Fruit fly (Drosophila melanogaster) whole organism, embryonic: ENCODE data around the gene miple1.

ENCODE experiments used
- Atf3 ChIP-seq: fragments of 200-800 bp; sonication (Bioruptor generic); optimal IDR thresholded peaks from 3 replicates; lab custom pipeline; 2016; ENCODE audit warnings: missing biosample characterization, missing genetic modification characterization
- Atf6 ChIP-seq: fragments of 200-800 bp; sonication (Bioruptor generic); IDR thresholded peaks from 2 replicates; pipeline ENCODE4 v1.3.6; 2022; ENCODE audit warnings: missing biosample characterization, missing genetic modification characterization
- CG10209 ChIP-seq: fragments of 200-800 bp; sonication (Bioruptor generic); optimal IDR thresholded peaks from 3 replicates; lab custom pipeline; 2017; ENCODE audit warnings: missing biosample characterization, mild to moderate bottlenecking, missing genetic modification characterization, missing genetic modification reagents
- CG11456 ChIP-seq: fragments of 200-800 bp; sonication (Bioruptor generic); IDR thresholded peaks from 3 replicates; pipeline ENCODE4 v1.3.6; 2022; ENCODE audit warnings: missing biosample characterization, missing genetic modification characterization
- CG12769 ChIP-seq: fragments of 200-800 bp; sonication (Bioruptor generic); optimal IDR thresholded peaks from 2 replicates; lab custom pipeline; 2019; ENCODE audit warnings: missing biosample characterization, mild to moderate bottlenecking, missing genetic modification characterization, moderate library complexity
- CG12942 ChIP-seq: fragments of 200-800 bp; sonication (Bioruptor generic); optimal IDR thresholded peaks from 3 replicates; lab custom pipeline; 2016; ENCODE audit warnings: missing biosample characterization, missing genetic modification characterization
- CG13424 ChIP-seq: fragments of 200-800 bp; sonication (Bioruptor generic); optimal IDR thresholded peaks from 2 replicates; lab custom pipeline; 2019; ENCODE audit warnings: missing biosample characterization, mild to moderate bottlenecking, missing genetic modification characterization, moderate library complexity
- CG14965 ChIP-seq: fragments of 200-800 bp; sonication (Bioruptor generic); optimal IDR thresholded peaks from 2 replicates; lab custom pipeline; 2016; ENCODE audit warnings: missing biosample characterization, missing genetic modification characterization, borderline replicate concordance
- CG16813 ChIP-seq: fragments of 200-800 bp; sonication (Bioruptor generic); IDR thresholded peaks from 3 replicates; pipeline ENCODE4 v1.3.6; 2022; ENCODE audit warnings: missing biosample characterization, missing genetic modification characterization; ENCODE audit not compliant: partially characterized antibody
- CG17568 ChIP-seq: fragments of 200-800 bp; sonication (Bioruptor generic); optimal IDR thresholded peaks from 2 replicates; lab custom pipeline; 2018; ENCODE audit warnings: missing biosample characterization, mild to moderate bottlenecking, missing genetic modification characterization, moderate library complexity
- CG17912 ChIP-seq: fragments of 200-800 bp; sonication (Bioruptor generic); optimal IDR thresholded peaks from 2 replicates; lab custom pipeline; 2018; ENCODE audit warnings: missing biosample characterization, mild to moderate bottlenecking, missing genetic modification characterization
- CG18262 ChIP-seq: fragments of 200-800 bp; optimal IDR thresholded peaks from 3 replicates; lab custom pipeline; 2019; ENCODE audit warnings: missing biosample characterization, mild to moderate bottlenecking, missing genetic modification characterization, moderate library complexity
- CG1832 ChIP-seq: fragments of 200-800 bp; sonication (Bioruptor generic); optimal IDR thresholded peaks from 2 replicates; lab custom pipeline; 2017; ENCODE audit warnings: missing biosample characterization, mild to moderate bottlenecking, missing genetic modification characterization, inconsistent platforms
- CG31441 ChIP-seq: fragments of 200-800 bp; sonication (Bioruptor generic); IDR thresholded peaks from 2 replicates; pipeline ENCODE4 v1.3.6; 2022; ENCODE audit warnings: missing biosample characterization, missing genetic modification characterization
- CG4282 ChIP-seq: fragments of 200-800 bp; sonication (Bioruptor generic); optimal IDR thresholded peaks from 2 replicates; lab custom pipeline; 2016; ENCODE audit warnings: missing biosample characterization, missing genetic modification characterization
- CG4820 ChIP-seq: fragments of 200-800 bp; sonication (Bioruptor generic); optimal IDR thresholded peaks from 3 replicates; lab custom pipeline; 2016; ENCODE audit warnings: missing biosample characterization, missing genetic modification characterization
- CG5953 ChIP-seq: fragments of 200-800 bp; sonication (Bioruptor generic); IDR thresholded peaks from 2 replicates; pipeline ENCODE4 v1.3.6; 2022; ENCODE audit warnings: missing biosample characterization, missing genetic modification characterization
- CG7271 ChIP-seq: fragments of 200-800 bp; sonication (Bioruptor generic); optimal IDR thresholded peaks from 2 replicates; lab custom pipeline; 2018; ENCODE audit warnings: missing biosample characterization, mild to moderate bottlenecking, missing genetic modification characterization, moderate library complexity
- CG8281 ChIP-seq: fragments of 200-800 bp; sonication (Bioruptor generic); optimal IDR thresholded peaks from 2 replicates; lab custom pipeline; 2018; ENCODE audit warnings: missing biosample characterization, mild to moderate bottlenecking, missing genetic modification characterization, moderate library complexity
- CG8944 ChIP-seq: fragments of 200-800 bp; sonication (Bioruptor generic); optimal IDR thresholded peaks from 3 replicates; lab custom pipeline; 2016; ENCODE audit warnings: missing biosample characterization, missing genetic modification characterization
- CG9876 ChIP-seq: fragments of 200-800 bp; sonication (Bioruptor generic); optimal IDR thresholded peaks from 2 replicates; lab custom pipeline; 2016; ENCODE audit warnings: missing biosample characterization, missing genetic modification characterization
- CTCF ChIP-seq: fragments of 200-800 bp; sonication (Bioruptor generic); optimal IDR thresholded peaks from 2 replicates; lab custom pipeline; 2017; ENCODE audit warnings: missing biosample characterization, mild to moderate bottlenecking, missing genetic modification characterization, moderate library complexity
- CoRest ChIP-seq: fragments of 200-800 bp; sonication (Bioruptor generic); optimal IDR thresholded peaks from 3 replicates; lab custom pipeline; 2018; ENCODE audit warnings: missing biosample characterization, mild to moderate bottlenecking, missing genetic modification characterization, moderate library complexity
- Deaf1 ChIP-seq: fragments of 200-800 bp; optimal IDR thresholded peaks from 3 replicates; lab custom pipeline; 2019; ENCODE audit warnings: missing biosample characterization, mild to moderate bottlenecking, missing genetic modification characterization, moderate library complexity
- Dref ChIP-seq: fragments of 200-800 bp; sonication (Bioruptor generic); IDR thresholded peaks from 2 replicates; pipeline ENCODE4 v1.3.6; 2022; ENCODE audit warnings: missing biosample characterization, missing genetic modification characterization
- HmgZ ChIP-seq: fragments of 200-800 bp; sonication (Bioruptor generic); optimal IDR thresholded peaks from 2 replicates; lab custom pipeline; 2018; ENCODE audit warnings: missing biosample characterization, mild to moderate bottlenecking, missing genetic modification characterization
- Jarid2 ChIP-seq: fragments of 200-800 bp; sonication (Bioruptor generic); optimal IDR thresholded peaks from 3 replicates; lab custom pipeline; 2017; ENCODE audit warnings: mild to moderate bottlenecking, missing biosample characterization, missing genetic modification reagents, missing genetic modification characterization
- MTF-1 ChIP-seq: fragments of 200-800 bp; sonication (Bioruptor generic); optimal IDR thresholded peaks from 2 replicates; lab custom pipeline; 2018; ENCODE audit warnings: missing biosample characterization, mild to moderate bottlenecking, missing genetic modification characterization, borderline replicate concordance
- Max ChIP-seq: fragments of 200-800 bp; sonication (Bioruptor generic); optimal IDR thresholded peaks from 2 replicates; lab custom pipeline; 2016; ENCODE audit warnings: missing biosample characterization, mild to moderate bottlenecking, missing genetic modification characterization
- Med ChIP-seq: fragments of 200-800 bp; sonication (Bioruptor generic); peaks from one replicate; lab custom pipeline; 2016; ENCODE audit warnings: missing biosample characterization, missing genetic modification characterization, mild to moderate bottlenecking, inconsistent platforms, moderate library complexity
- Oaz ChIP-seq: fragments of 200-800 bp; sonication (Bioruptor generic); IDR thresholded peaks from 2 replicates; pipeline ENCODE4 v1.3.6; 2022; ENCODE audit warnings: missing biosample characterization, missing genetic modification characterization
- Pdp1 ChIP-seq, 2 experiments: fragments of 200-800 bp; sonication (Bioruptor generic); optimal IDR thresholded peaks; 3 replicates each; lab custom pipeline; 2016; ENCODE audit warnings: missing biosample characterization in 2 of 2, missing genetic modification characterization in 2 of 2, mild to moderate bottlenecking in 1 of 2, moderate library complexity in 1 of 2
- Rx ChIP-seq: fragments of 200-800 bp; sonication (Bioruptor generic); IDR thresholded peaks from 2 replicates; pipeline ENCODE4 v1.3.6; 2022; ENCODE audit warnings: missing biosample characterization, missing genetic modification characterization
- disco-r ChIP-seq: fragments of 200-800 bp; sonication (Bioruptor generic); optimal IDR thresholded peaks from 2 replicates; lab custom pipeline; 2016; ENCODE audit warnings: missing biosample characterization, missing genetic modification characterization
- dm ChIP-seq: fragments of 200-800 bp; sonication (Bioruptor generic); optimal IDR thresholded peaks from 3 replicates; lab custom pipeline; 2016; ENCODE audit warnings: missing biosample characterization, missing genetic modification characterization
- ems ChIP-seq: fragments of 200-800 bp; sonication (Bioruptor generic); optimal IDR thresholded peaks from 3 replicates; lab custom pipeline; 2016; ENCODE audit warnings: missing biosample characterization, missing genetic modification characterization
- jumu ChIP-seq: fragments of 200-800 bp; sonication (Bioruptor generic); optimal IDR thresholded peaks from 3 replicates; lab custom pipeline; 2016; ENCODE audit warnings: missing biosample characterization, missing genetic modification characterization
- kni ChIP-seq: fragments of 200-800 bp; sonication (Bioruptor generic); optimal IDR thresholded peaks from 3 replicates; lab custom pipeline; 2017; ENCODE audit warnings: mild to moderate bottlenecking, missing biosample characterization, missing genetic modification reagents, missing genetic modification characterization
- lilli ChIP-seq: fragments of 200-800 bp; sonication (Bioruptor generic); optimal IDR thresholded peaks from 3 replicates; lab custom pipeline; 2016; ENCODE audit warnings: missing biosample characterization, missing genetic modification characterization
- mam ChIP-seq: fragments of 200-800 bp; sonication (Bioruptor generic); optimal IDR thresholded peaks from 3 replicates; lab custom pipeline; 2016; ENCODE audit warnings: missing biosample characterization, missing genetic modification characterization
- nau ChIP-seq: fragments of 200-800 bp; sonication (Bioruptor generic); optimal IDR thresholded peaks from 3 replicates; lab custom pipeline; 2017; ENCODE audit warnings: missing biosample characterization, mild to moderate bottlenecking, missing genetic modification characterization, missing genetic modification reagents
- nerfin-2 ChIP-seq: fragments of 200-800 bp; sonication (Bioruptor generic); IDR thresholded peaks from 2 replicates; pipeline ENCODE4 v1.3.6; 2022; ENCODE audit warnings: missing biosample characterization, missing genetic modification characterization; ENCODE audit not compliant: partially characterized antibody
- odd ChIP-seq: fragments of 200-800 bp; sonication (Bioruptor generic); optimal IDR thresholded peaks from 2 replicates; lab custom pipeline; 2017; ENCODE audit warnings: missing biosample characterization, mild to moderate bottlenecking, missing genetic modification characterization
- pros ChIP-seq: fragments of 200-800 bp; sonication (Bioruptor generic); optimal IDR thresholded peaks from 3 replicates; lab custom pipeline; 2019; ENCODE audit warnings: missing biosample characterization, mild to moderate bottlenecking, missing genetic modification characterization, moderate library complexity
- sim ChIP-seq: fragments of 200-800 bp; sonication (Bioruptor generic); IDR thresholded peaks from 2 replicates; pipeline ENCODE4 v1.3.6; 2022; ENCODE audit warnings: missing biosample characterization, missing genetic modification characterization
- sima ChIP-seq: fragments of 200-800 bp; sonication (Bioruptor generic); optimal IDR thresholded peaks from 2 replicates; lab custom pipeline; 2016; ENCODE audit warnings: missing biosample characterization, missing genetic modification characterization
- tap ChIP-seq: fragments of 200-800 bp; optimal IDR thresholded peaks from 3 replicates; lab custom pipeline; 2019; ENCODE audit warnings: missing biosample characterization, mild to moderate bottlenecking, missing genetic modification characterization, moderate library complexity
- tll ChIP-seq, 2 experiments: fragments of 200-800 bp in 1 of 2; fragments of >200 bp in 1 of 2; sonication (Bioruptor generic) in 1 of 2; optimal IDR thresholded peaks; 2 replicates each; lab custom pipeline; 2017 to 2019; ENCODE audit warnings: missing biosample characterization in 2 of 2, missing genetic modification characterization in 2 of 2, mild to moderate bottlenecking in 1 of 2, moderate library complexity in 1 of 2
- vfl ChIP-seq: fragments of 200-800 bp; sonication (Bioruptor generic); optimal IDR thresholded peaks from 2 replicates; lab custom pipeline; 2016; ENCODE audit warnings: missing biosample characterization, missing genetic modification characterization
- zen ChIP-seq: fragments of 200-800 bp; sonication (Bioruptor generic); optimal IDR thresholded peaks from 3 replicates; lab custom pipeline; 2018; ENCODE audit warnings: missing biosample characterization, mild to moderate bottlenecking, missing genetic modification characterization, moderate library complexity
- zf30C ChIP-seq: fragments of 200-800 bp; sonication (Bioruptor generic); optimal IDR thresholded peaks from 3 replicates; lab custom pipeline; 2018; ENCODE audit warnings: missing biosample characterization, mild to moderate bottlenecking, missing genetic modification characterization

Gene miple1

dm6 chr3L:262724-263177 lies 4.3 kb upstream of the miple1 start (continued):
- peak; percentile 98 for TF ChIP-seq dm (GFP tag; lab: Kevin White, UChicago)
- TF ChIP-seq Jarid2 (GFP tag; lab: Kevin White, UChicago), result no peak
- TF ChIP-seq CG12769, result peak; percentile 19
- TF ChIP-seq CG1832 (GFP tag; lab: Kevin White, UChicago), result no peak
- TF ChIP-seq Deaf1, result no peak
- no peak for TF ChIP-seq CoRest (tag; lab: Kevin White, UChicago)
- no peak for TF ChIP-seq Oaz (GFP tag; lab: Robert Waterston, UW)
- TF ChIP-seq CG4820 (GFP tag; lab: Kevin White, UChicago), result no peak
- no peak for TF ChIP-seq CG17568 (GFP tag; lab: Kevin White, UChicago)
- TF ChIP-seq CG9876, result no peak
- TF ChIP-seq zf30C (GFP tag; lab: Kevin White, UChicago), result no peak
- no peak for TF ChIP-seq tll (GFP tag; optimal IDR thresholded peaks at IDR 0.05; lab: Kevin White, UChicago)
- no peak for TF ChIP-seq CG18262 (tag; lab: Kevin White, UChicago)
- TF ChIP-seq Dref (GFP tag; lab: Robert Waterston, UW), result peak; percentile 87
- TF ChIP-seq Rx (GFP tag; lab: Robert Waterston, UW), result no peak
- no peak for TF ChIP-seq nau (GFP tag; lab: Kevin White, UChicago)
- no peak for TF ChIP-seq CG31441 (GFP tag; lab: Robert Waterston, UW)
- TF ChIP-seq jumu (GFP tag; lab: Kevin White, UChicago), result no peak
- TF ChIP-seq mam (GFP tag; lab: Kevin White, UChicago), result no peak
- TF ChIP-seq CG8281, result no peak
- TF ChIP-seq vfl (GFP tag; lab: Kevin White, UChicago), result no peak
- peak; percentile 78 for TF ChIP-seq CG16813 (GFP tag; lab: Robert Waterston, UW)
- no peak for TF ChIP-seq CG12942 (GFP tag; lab: Kevin White, UChicago)
- TF ChIP-seq sim (GFP tag; lab: Robert Waterston, UW), result no peak
- no peak for TF ChIP-seq pros (GFP tag; lab: Kevin White, UChicago)
- no peak for TF ChIP-seq tap (tag; lab: Kevin White, UChicago)
- no peak for TF ChIP-seq disco-r (GFP tag; lab: Kevin White, UChicago)
- TF ChIP-seq Med (GFP tag; lab: Kevin White, UChicago), result peak; percentile 79
- no peak for TF ChIP-seq zen (tag; lab: Kevin White, UChicago)
- peak; percentile 75 for TF ChIP-seq nerfin-2
- TF ChIP-seq Max, result peak; percentile 85
- no peak for TF ChIP-seq Atf3 (GFP tag; lab: Kevin White, UChicago)
- peak in 1 of 2 experiments; percentile 63 for TF ChIP-seq Pdp1 (GFP tag; optimal IDR thresholded peaks at IDR 0.05; lab: Kevin White, UChicago)
- no peak for TF ChIP-seq CG13424 (tag; lab: Kevin White, UChicago)
- no peak for TF ChIP-seq CG17912 (GFP tag; lab: Kevin White, UChicago)
- TF ChIP-seq Atf6 (GFP tag; lab: Robert Waterston, UW), result no peak
- no peak for TF ChIP-seq CG11456 (GFP tag; lab: Robert Waterston, UW)
- no peak for TF ChIP-seq sima (GFP tag; lab: Kevin White, UChicago)
- no peak for TF ChIP-seq ems
- TF ChIP-seq CG4282 (GFP tag; lab: Kevin White, UChicago), result no peak
- TF ChIP-seq HmgZ, result peak; percentile 9
- TF ChIP-seq lilli (GFP tag; lab: Kevin White, UChicago), result no peak
- peak; percentile 11 for TF ChIP-seq CTCF (GFP tag; lab: Kevin White, UChicago)
- TF ChIP-seq odd (GFP tag; lab: Kevin White, UChicago), result no peak
- TF ChIP-seq CG7271 (tag; lab: Kevin White, UChicago), result no peak
- no peak for TF ChIP-seq CG8944 (GFP tag; lab: Kevin White, UChicago)
- no peak for TF ChIP-seq CG10209 (GFP tag; lab: Kevin White, UChicago)
- TF ChIP-seq kni, result peak; percentile 1
- no peak for TF ChIP-seq CG5953 (GFP tag; lab: Robert Waterston, UW)
- TF ChIP-seq MTF-1 (GFP tag; lab: Kevin White, UChicago), result no peak
- no peak for TF ChIP-seq CG14965
